Worm (Caenorhabditis elegans): Measurements from ENCODE around the gene nphp-4.

Gene nphp-4

ce11 chrV:11817263-11817726, 26.2 kb downstream of the nphp-4 start:
- TF ChIP-seq daf-8 (GFP tag; IDR thresholded peaks at IDR 0.05) (no peak), mes-2 (tag; optimal IDR thresholded peaks at IDR 0.05; ENCODE audit: poor library complexity, severe bottlenecking) (no peak), php-3 (GFP tag; IDR thresholded peaks at IDR 0.05) (peak; percentile 58; the same call in 1 of the 2 replicates), Y75B8A.6 (GFP tag; IDR thresholded peaks at IDR 0.05) (peak; percentile 7; the same call in 1 of the 2 replicates), lsy-2 (tag; optimal IDR thresholded peaks at IDR 0.05) (peak in 1 of 2 experiments; percentile 24), daf-16 (GFP tag; optimal IDR thresholded peaks at IDR 0.05) (no peak), daf-16 (tag; optimal IDR thresholded peaks at IDR 0.05) (no peak), hif-1 (tag; optimal IDR thresholded peaks at IDR 0.05) (peak in 1 of 2 experiments; percentile 11), mep-1 (tag; optimal IDR thresholded peaks at IDR 0.05) (peak; percentile 48), hlh-11 (tag; optimal IDR thresholded peaks at IDR 0.05) (peak; percentile 4), lim-7 (GFP tag; IDR thresholded peaks at IDR 0.05) (0 out of 2 replicates have a peak, but pooled peaks have one; percentile 10), mdl-1 (tag; optimal IDR thresholded peaks at IDR 0.05) (no peak), arid-1 (GFP tag; conservative IDR thresholded peaks at IDR 0.05) (peak; percentile 67), hmg-1.1 (GFP tag; IDR thresholded peaks at IDR 0.05) (peak; percentile 24; the same call in 1 of the 2 replicates), pha-4 (GFP tag; IDR thresholded peaks at IDR 0.05) (peak; percentile 72; the same call in 1 of the 2 replicates), pha-4 (tag; optimal IDR thresholded peaks at IDR 0.05) (no peak), ceh-28 (tag; optimal IDR thresholded peaks at IDR 0.05) (no peak), tag-97 (GFP tag; IDR thresholded peaks at IDR 0.05) (no peak), saeg-2 (GFP tag; IDR thresholded peaks at IDR 0.05) (0 out of 2 replicates have a peak, but pooled peaks have one; percentile 26), F26F4.8 (GFP tag; conservative IDR thresholded peaks at IDR 0.05) (no peak), nhr-42 (GFP tag; IDR thresholded peaks at IDR 0.05) (0 out of 2 replicates have a peak, but pooled peaks have one; percentile 72), madf-5 (GFP tag; IDR thresholded peaks at IDR 0.05) (0 out of 4 replicates have a peak, but pooled peaks of 1 of the 2 experiments have one; percentile 29), lin-38 (GFP tag; IDR thresholded peaks at IDR 0.05) (peak; percentile 63), unc-62 (GFP tag; optimal IDR thresholded peaks at IDR 0.05 in 1 of 2) (no peak), unc-62 (tag; optimal IDR thresholded peaks at IDR 0.05) (no peak), F44E2.7 (GFP tag; IDR thresholded peaks at IDR 0.05) (0 out of 2 replicates have a peak, but pooled peaks have one; percentile 14), T20F7.1 (GFP tag; optimal IDR thresholded peaks at IDR 0.05) (no peak), hlh-30 (tag; optimal IDR thresholded peaks at IDR 0.05; ENCODE audit: insufficient read depth) (no peak), T26A8.4 (GFP tag; IDR thresholded peaks at IDR 0.05) (peak; percentile 74), Y105C5A.15 (GFP tag; IDR thresholded peaks at IDR 0.05) (0 out of 2 replicates have a peak, but pooled peaks have one; percentile 59), D1046.2 (GFP tag; IDR thresholded peaks at IDR 0.05) (peak; percentile 69; the same call in 1 of the 2 replicates), dmd-6 (GFP tag; IDR thresholded peaks at IDR 0.05) (peak; percentile 25; the same call in 1 of the 2 replicates), nhr-111 (GFP tag; optimal IDR thresholded peaks at IDR 0.05) (no peak), nhr-102 (tag; optimal IDR thresholded peaks at IDR 0.05) (peak; percentile 55), zfp-3 (GFP tag; conservative IDR thresholded peaks at IDR 0.05) (peak; percentile 91), rbr-2 (tag; optimal IDR thresholded peaks at IDR 0.05) (no peak)

ce11 chrV:11815566-11815965, 28.0 kb downstream of the nphp-4 start:
- no peak for TF ChIP-seq snpc-4 (tag; optimal IDR thresholded peaks at IDR 0.05)
- TF ChIP-seq rbr-2 (tag; optimal IDR thresholded peaks at IDR 0.05): no peak
- TF ChIP-seq ztf-7 (tag; optimal IDR thresholded peaks at IDR 0.05): no peak
- no peak for TF ChIP-seq dve-1 (tag; optimal IDR thresholded peaks at IDR 0.05; ENCODE audit: insufficient read depth)
- no peak for TF ChIP-seq hlh-30 (tag; optimal IDR thresholded peaks at IDR 0.05; ENCODE audit: insufficient read depth)
- no peak for TF ChIP-seq lin-29 (GFP tag; IDR thresholded peaks at IDR 0.05)
- no peak for TF ChIP-seq skn-1 (tag; optimal IDR thresholded peaks at IDR 0.05)
- no peak for TF ChIP-seq set-16 (GFP tag; IDR thresholded peaks at IDR 0.05)
- TF ChIP-seq ces-1 (GFP tag; optimal IDR thresholded peaks at IDR 0.05): no peak
- no peak for TF ChIP-seq F26F4.8 (GFP tag; conservative IDR thresholded peaks at IDR 0.05)
- no peak for TF ChIP-seq tag-97 (GFP tag; IDR thresholded peaks at IDR 0.05)
